Worm (Caenorhabditis elegans): ENCODE results near the gene josd-1.
"Not testable (repeated sequence)": the region's sequence is repeated elsewhere in the genome, so short reads cannot be mapped to it uniquely, and the experiment has no call there.

Gene josd-1

DNA sequence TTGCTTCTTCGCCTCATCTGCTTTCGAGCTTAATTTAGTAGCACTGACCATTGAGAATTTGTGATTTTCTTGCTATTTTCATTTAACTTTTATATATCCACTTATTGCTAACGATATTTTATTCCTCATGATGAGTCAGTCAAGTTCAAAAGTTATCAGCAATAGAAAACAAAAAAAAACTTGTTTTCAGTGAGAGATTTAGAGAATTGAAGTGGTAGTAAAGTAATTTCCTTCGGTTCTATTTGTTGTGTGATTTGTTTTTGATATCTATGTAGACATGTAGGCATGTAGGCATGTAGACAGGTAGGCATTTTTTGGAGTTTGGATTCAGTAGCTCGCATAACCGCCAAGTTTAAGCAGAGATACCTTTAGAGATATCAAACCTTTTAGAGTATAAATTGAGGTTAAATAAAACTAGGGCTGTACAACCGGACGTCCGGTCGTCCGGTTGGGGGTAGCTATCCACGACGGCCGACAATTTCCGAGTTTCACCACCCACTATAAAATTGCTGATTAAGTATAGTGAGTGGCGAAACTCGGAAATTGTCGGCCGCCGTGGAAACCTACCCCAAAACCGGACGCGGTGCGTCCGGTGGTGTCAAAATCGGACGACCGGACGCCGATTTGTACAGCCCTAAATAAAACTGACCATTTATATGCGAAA lies 4.6 kb downstream of the josd-1 start, which contains the start of gene Y71H2AR.2:
Y71H2AR.2 (minus strand) TSS at position 51 of the 664 bp plus-strand sequence.
- TF ChIP-seq F16B12.6 (tag; optimal IDR thresholded peaks at IDR 0.05): no peak
- no peak for TF ChIP-seq mdl-1 (tag; optimal IDR thresholded peaks at IDR 0.05)
- no peak for TF ChIP-seq efl-1 (optimal IDR thresholded peaks at IDR 0.05)
- TF ChIP-seq efl-1 (GFP tag; optimal IDR thresholded peaks at IDR 0.05 in 1 of 2): no peak
- TF ChIP-seq hlh-4 (tag; optimal IDR thresholded peaks at IDR 0.05): no peak
- no peak for TF ChIP-seq irx-1 (tag; optimal IDR thresholded peaks at IDR 0.05)
- no peak for TF ChIP-seq efl-3 (GFP tag; optimal IDR thresholded peaks at IDR 0.05)
- no peak for TF ChIP-seq vab-15 (tag; optimal IDR thresholded peaks at IDR 0.05)
- no peak for TF ChIP-seq mab-9 (GFP tag; IDR thresholded peaks at IDR 0.05)
- TF ChIP-seq jun-1 (tag; optimal IDR thresholded peaks at IDR 0.05): no peak
- TF ChIP-seq ztf-4 (tag; optimal IDR thresholded peaks at IDR 0.05): no peak
- TF ChIP-seq nhr-28 (tag; optimal IDR thresholded peaks at IDR 0.05): no peak
- TF ChIP-seq lir-3 (tag; optimal IDR thresholded peaks at IDR 0.05; ENCODE audit: poor library complexity): no peak
- no peak for TF ChIP-seq elt-3 (tag; optimal IDR thresholded peaks at IDR 0.05)
- TF ChIP-seq C16A3.4 (tag; optimal IDR thresholded peaks at IDR 0.05): no peak
- TF ChIP-seq nhr-19 (GFP tag; conservative IDR thresholded peaks at IDR 0.05): no peak
- TF ChIP-seq lsy-2 (tag; optimal IDR thresholded peaks at IDR 0.05): no peak
- TF ChIP-seq nhr-11 (tag; optimal IDR thresholded peaks at IDR 0.05): no peak
- TF ChIP-seq nhr-90 (tag; optimal IDR thresholded peaks at IDR 0.05; ENCODE audit: poor library complexity): no peak

DNA sequence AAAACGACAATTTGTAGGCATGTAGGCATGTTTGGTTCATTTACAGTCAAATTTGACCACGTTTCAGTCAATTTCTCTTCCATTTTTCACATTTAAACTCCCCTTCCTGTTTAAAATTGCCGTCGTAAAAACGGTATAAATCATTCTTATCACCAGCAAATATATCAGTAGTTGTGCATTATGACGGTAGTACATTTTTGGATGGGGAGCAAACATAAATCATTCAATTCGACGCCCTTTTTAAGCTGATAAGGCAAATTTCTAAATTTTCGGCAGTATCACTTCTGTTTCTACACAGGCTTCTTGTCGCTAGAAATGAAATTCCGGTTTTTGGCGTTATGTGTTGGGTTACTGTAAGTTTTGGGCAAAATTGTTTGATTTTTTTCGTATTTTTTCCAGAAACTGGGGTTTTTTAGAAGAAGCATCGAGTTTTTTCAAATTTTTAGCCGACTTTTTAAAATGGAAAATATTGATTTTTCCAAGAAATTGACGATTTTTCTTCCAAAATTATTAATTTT lies 5.5 kb downstream of the josd-1 start, which contains the start of gene H34I24.2:
H34I24.2 (plus strand) TSS at position 189 of the 518 bp plus-strand sequence.
- no peak for TF ChIP-seq ceh-88 (GFP tag; IDR thresholded peaks at IDR 0.05)
- TF ChIP-seq elt-2 (tag; optimal IDR thresholded peaks at IDR 0.05): peak; percentile 23
- no peak for TF ChIP-seq C34B4.2 (tag; optimal IDR thresholded peaks at IDR 0.05)

DNA sequence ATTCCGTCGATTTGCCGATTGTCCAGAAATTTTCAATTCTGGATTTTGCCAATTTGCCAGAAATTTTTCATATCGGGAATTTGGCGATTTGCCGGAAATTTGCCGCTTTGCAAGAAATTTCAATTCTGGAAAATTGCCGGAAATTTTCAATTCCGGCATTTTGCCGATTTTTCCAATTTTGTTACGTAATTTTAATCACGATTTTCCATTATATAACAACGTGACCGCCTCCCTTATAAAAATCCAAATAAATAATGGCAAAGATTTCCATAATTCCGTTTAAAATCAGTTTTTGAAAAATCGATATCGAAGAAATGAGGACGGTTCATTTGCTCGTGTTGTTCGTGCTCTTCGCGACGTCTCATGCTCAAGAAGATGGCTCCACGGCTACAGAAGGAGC lies 10.3 kb downstream of the josd-1 start, which contains the start of gene H34I24.1:
H34I24.1 (plus strand) TSS at position 301 of the 400 bp plus-strand sequence.
- not testable (repeated sequence) for TF ChIP-seq rnt-1, C16A3.4, pqm-1 (tag; optimal IDR thresholded peaks at IDR 0.05)

DNA sequence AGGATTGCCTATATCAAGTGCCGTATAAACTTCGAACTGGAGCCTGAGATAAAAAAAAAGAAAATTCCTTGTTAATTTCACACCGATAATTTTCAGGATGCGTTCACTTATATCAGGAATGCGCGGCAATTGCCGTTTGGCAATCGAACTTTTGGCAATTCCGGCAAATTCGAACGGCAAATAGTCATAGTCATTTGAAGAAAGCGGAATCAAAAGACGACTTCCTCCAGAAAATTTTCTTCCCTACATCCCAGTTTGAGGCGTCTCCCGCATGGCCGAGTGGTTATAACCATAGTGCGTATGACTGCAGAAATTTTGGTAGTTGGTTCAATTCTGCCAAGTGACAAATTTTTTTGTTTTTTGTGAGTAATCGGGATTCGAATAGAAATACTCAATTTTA lies 19.5 kb downstream of the josd-1 start, which contains the start of gene F56F11.4:
F56F11.4 (plus strand) TSS at position 301 of the 400 bp plus-strand sequence.
- no peak for TF ChIP-seq nhr-85 (tag)
- TF ChIP-seq unc-130 (tag; optimal IDR thresholded peaks at IDR 0.05): no peak
- no peak for TF ChIP-seq hlh-4 (tag; optimal IDR thresholded peaks at IDR 0.05)
- TF ChIP-seq zag-1 (tag; optimal IDR thresholded peaks at IDR 0.05): no peak
- no peak for TF ChIP-seq fkh-10 (GFP tag; optimal IDR thresholded peaks at IDR 0.05)
- TF ChIP-seq elt-2 (tag; optimal IDR thresholded peaks at IDR 0.05): no peak
- TF ChIP-seq hpl-2 (GFP tag; optimal IDR thresholded peaks at IDR 0.05): no peak
- TF ChIP-seq irx-1 (tag; optimal IDR thresholded peaks at IDR 0.05): no peak
- no peak for TF ChIP-seq unc-62 (GFP tag; optimal IDR thresholded peaks at IDR 0.05)
- TF ChIP-seq C16A3.4 (tag; optimal IDR thresholded peaks at IDR 0.05): no peak
- TF ChIP-seq lin-15B (tag; optimal IDR thresholded peaks at IDR 0.05): no peak
- no peak for TF ChIP-seq nhr-19 (GFP tag; conservative IDR thresholded peaks at IDR 0.05)
- TF ChIP-seq lin-35 (GFP tag; optimal IDR thresholded peaks at IDR 0.05): no peak
- no peak for TF ChIP-seq fkh-8 (tag; optimal IDR thresholded peaks at IDR 0.05)
- TF ChIP-seq lin-13 (GFP tag; optimal IDR thresholded peaks at IDR 0.05): no peak
- no peak for TF ChIP-seq isw-1 (GFP tag; IDR thresholded peaks at IDR 0.05)
- TF ChIP-seq snpc-4 (tag; optimal IDR thresholded peaks at IDR 0.05): no peak
